Worm (Caenorhabditis elegans) whole organism, early embryonic: ENCODE data around the gene C27A7.8.

Experiments
- B0310.2 ChIP-seq: sonication (generic microtip); optimal IDR thresholded peaks from 2 replicates; lab custom pipeline; 2016; ENCODE audit warnings: mild to moderate bottlenecking, missing genetic modification characterization, missing compliant biosample characterization
- F13C5.2 ChIP-seq: sonication (generic microtip); optimal IDR thresholded peaks from 2 replicates; lab custom pipeline; 2017; ENCODE audit warnings: mild to moderate bottlenecking, missing genetic modification characterization, inconsistent platforms, missing compliant biosample characterization
- aly-1 ChIP-seq: sonication (generic microtip); optimal IDR thresholded peaks from 2 replicates; lab custom pipeline; 2016; ENCODE audit warnings: missing genetic modification characterization, missing compliant biosample characterization
- ama-1 ChIP-seq: fragments of 150-350 bp; optimal IDR thresholded peaks from 2 replicates; lab custom pipeline; 2014
- ceh-13 ChIP-seq: fragments of 200-800 bp; sonication (Bioruptor generic); optimal IDR thresholded peaks from 2 replicates; lab custom pipeline; 2018; ENCODE audit warnings: mild to moderate bottlenecking, missing genetic modification characterization, missing compliant biosample characterization
- ceh-36 ChIP-seq: sonication (generic microtip); optimal IDR thresholded peaks from 2 replicates; lab custom pipeline; 2016; ENCODE audit warnings: missing genetic modification characterization, inconsistent platforms, missing compliant biosample characterization
- ets-7 ChIP-seq: sonication (generic microtip); optimal IDR thresholded peaks from 2 replicates; lab custom pipeline; 2016; ENCODE audit warnings: missing genotype, missing genetic modification characterization, missing compliant biosample characterization
- flt-1 ChIP-seq: fragments of 200-800 bp; sonication (Bioruptor generic); IDR thresholded peaks from 2 replicates; pipeline ENCODE4 v1.3.6; 2022; ENCODE audit warnings: missing genetic modification characterization, missing compliant biosample characterization
- hmbx-1 ChIP-seq: sonication (generic microtip); optimal IDR thresholded peaks from 2 replicates; lab custom pipeline; 2016; ENCODE audit warnings: mild to moderate bottlenecking, missing genetic modification characterization, missing compliant biosample characterization
- hmg-4 ChIP-seq: fragments of 200-800 bp; sonication (Bioruptor generic); optimal IDR thresholded peaks from 2 replicates; lab custom pipeline; 2018; ENCODE audit warnings: mild to moderate bottlenecking, missing genetic modification characterization, missing compliant biosample characterization
- hnd-1 ChIP-seq: sonication (generic microtip); optimal IDR thresholded peaks from 2 replicates; lab custom pipeline; 2016; ENCODE audit warnings: missing genetic modification characterization, missing compliant biosample characterization
- pes-1 ChIP-seq: fragments of 200-800 bp; sonication (Bioruptor generic); IDR thresholded peaks from 2 replicates; pipeline ENCODE4 v1.3.6; 2022; ENCODE audit warnings: missing genetic modification reagents, missing genetic modification characterization, missing compliant biosample characterization
- scrt-1 ChIP-seq: fragments of 200-800 bp; sonication (Bioruptor generic); IDR thresholded peaks from 2 replicates; pipeline ENCODE4 v1.3.6; 2022; ENCODE audit warnings: missing genetic modification characterization, missing compliant biosample characterization
- sea-1 ChIP-seq: fragments of 200-800 bp; sonication (Bioruptor generic); conservative IDR thresholded peaks from 2 replicates; pipeline ENCODE4 v1.3.6; 2022; ENCODE audit warnings: missing genetic modification characterization, missing compliant biosample characterization
- tbx-11 ChIP-seq: fragments of 200-800 bp; sonication (Bioruptor generic); IDR thresholded peaks from 2 replicates; pipeline ENCODE4 v1.3.6; 2022; ENCODE audit warnings: missing genetic modification characterization, missing compliant biosample characterization
- tbx-37 ChIP-seq: fragments of 200-800 bp; sonication (Bioruptor generic); conservative IDR thresholded peaks from 2 replicates; pipeline ENCODE4 v1.3.6; 2022; ENCODE audit warnings: missing genetic modification reagents, missing genetic modification characterization, missing compliant biosample characterization
- tra-4 ChIP-seq: sonication (generic microtip); optimal IDR thresholded peaks from 2 replicates; lab custom pipeline; 2017; ENCODE audit warnings: missing genetic modification characterization, missing compliant biosample characterization

The C27A7.8 gene

ce11 chrV:12195845-12196244 lies 42.9 kb downstream of the C27A7.8 start, which contains the start of gene ZK836.3:
TSS of gene ZK836.3 (minus strand) at chrV:12195945.
- TF ChIP-seq hmg-4 (GFP tag; lab: Kevin White, UChicago), result no peak
- TF ChIP-seq ets-7 (tag; lab: Kevin White, UChicago), result no peak
- TF ChIP-seq scrt-1, result no peak
- TF ChIP-seq tbx-37, result no peak
- TF ChIP-seq tra-4 (tag; lab: Kevin White, UChicago), result no peak
- no peak for TF ChIP-seq B0310.2 (tag; lab: Kevin White, UChicago)
- no peak for TF ChIP-seq ceh-36
- TF ChIP-seq pes-1, result no peak
- TF ChIP-seq tbx-11 (GFP tag; lab: Robert Waterston, UW), result no peak
- no peak for TF ChIP-seq aly-1 (tag; lab: Kevin White, UChicago)
- TF ChIP-seq ama-1, result no peak
- TF ChIP-seq sea-1, result no peak
- no peak for TF ChIP-seq flt-1 (GFP tag; lab: Robert Waterston, UW)
- TF ChIP-seq ceh-13 (GFP tag; lab: Kevin White, UChicago), result no peak
- TF ChIP-seq F13C5.2, result no peak
- no peak for TF ChIP-seq hnd-1
- TF ChIP-seq hmbx-1 (tag; lab: Kevin White, UChicago), result no peak

ce11 chrV:12196659-12197058 lies 43.7 kb downstream of the C27A7.8 start:
- no peak for TF ChIP-seq aly-1 (tag; lab: Kevin White, UChicago)
- TF ChIP-seq ceh-13 (GFP tag; lab: Kevin White, UChicago), result no peak
- no peak for TF ChIP-seq tbx-37
- TF ChIP-seq F13C5.2, result no peak
- no peak for TF ChIP-seq hnd-1

ce11 chrV:12197748-12198147 lies 44.8 kb downstream of the C27A7.8 start:
- TF ChIP-seq hnd-1, result no peak
- TF ChIP-seq ets-7 (tag; lab: Kevin White, UChicago), result no peak
- no peak for TF ChIP-seq aly-1 (tag; lab: Kevin White, UChicago)
- TF ChIP-seq ceh-13 (GFP tag; lab: Kevin White, UChicago), result no peak
- TF ChIP-seq flt-1 (GFP tag; lab: Robert Waterston, UW), result no peak
- no peak for TF ChIP-seq B0310.2 (tag; lab: Kevin White, UChicago)
- TF ChIP-seq tbx-37, result no peak
- TF ChIP-seq hmbx-1 (tag; lab: Kevin White, UChicago), result no peak
- no peak for TF ChIP-seq ceh-36
- TF ChIP-seq pes-1, result no peak
- no peak for TF ChIP-seq tra-4 (tag; lab: Kevin White, UChicago)
- no peak for TF ChIP-seq hmg-4 (GFP tag; lab: Kevin White, UChicago)

ce11 chrV:12198545-12198944 lies 45.6 kb downstream of the C27A7.8 start, which contains the start of gene lon-3:
TSS of gene lon-3 (minus strand) at chrV:12198645.
- TF ChIP-seq sea-1 (no peak), hnd-1 (no peak), hmg-4 (GFP tag; lab: Kevin White, UChicago) (no peak), ets-7 (tag; lab: Kevin White, UChicago) (no peak), ceh-36 (no peak), scrt-1 (no peak), pes-1 (no peak), aly-1 (tag; lab: Kevin White, UChicago) (no peak)

- TF ChIP-seq tbx-11 (GFP tag; lab: Robert Waterston, UW) (no peak), F13C5.2 (no peak), hmbx-1 (tag; lab: Kevin White, UChicago) (no peak), aly-1 (tag; lab: Kevin White, UChicago) (no peak), ceh-36 (no peak), hmg-4 (GFP tag; lab: Kevin White, UChicago) (no peak), ets-7 (tag; lab: Kevin White, UChicago) (no peak), pes-1 (no peak), flt-1 (GFP tag; lab: Robert Waterston, UW) (no peak), tbx-37 (no peak), ceh-13 (GFP tag; lab: Kevin White, UChicago) (no peak), tra-4 (tag; lab: Kevin White, UChicago) (no peak), hnd-1 (no peak), scrt-1 (no peak), ama-1 (no peak)
These were observed 46.5 kb downstream of the C27A7.8 start for ce11 chrV:12199474-12199873.
